Worm (Caenorhabditis elegans) whole organism, L4/young adult: ENCODE measurements around the gene metl-2.
A peak's percentile ranks its signal among the peaks of the same experiment; 100 is the strongest.
"Not testable (repeated sequence)": the region's sequence is repeated elsewhere in the genome, so short reads cannot be mapped to it uniquely, and the experiment has no call there.

Source experiments
- W03F9.2 ChIP-seq: fragments of 150-350 bp; optimal IDR thresholded peaks from 2 replicates; lab custom pipeline; 2014; ENCODE audit warnings: missing biosample characterization, missing genetic modification characterization
- dao-5 ChIP-seq: sonication (generic microtip); optimal IDR thresholded peaks from 2 replicates; lab custom pipeline; 2016; ENCODE audit warnings: missing genotype, missing genetic modification characterization, moderate library complexity, missing compliant biosample characterization
- him-1 ChIP-seq: sonication (generic microtip); optimal IDR thresholded peaks from 2 replicates; lab custom pipeline; 2016; ENCODE audit warnings: missing genotype, missing genetic modification reagents, missing genetic modification characterization, missing compliant biosample characterization

Gene metl-2

DNA sequence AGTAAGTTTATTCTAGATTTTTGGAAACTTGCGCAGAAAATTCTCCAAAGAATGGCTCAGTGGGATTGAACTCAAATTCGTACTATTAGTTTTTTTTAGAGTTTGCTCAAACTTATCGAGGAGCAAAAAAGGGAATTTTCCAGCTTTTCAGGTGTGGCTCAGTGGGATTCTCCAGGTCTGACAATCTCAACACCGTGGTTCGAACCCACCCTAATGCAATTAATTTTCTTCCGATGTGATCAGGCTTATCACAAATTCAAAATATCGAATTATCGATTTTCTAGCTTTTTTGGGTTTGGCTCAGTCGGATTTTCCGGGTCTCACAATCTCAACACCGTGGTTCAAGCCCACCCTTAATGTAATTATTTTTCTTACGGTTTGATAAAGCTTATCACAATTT is 3.3 kb upstream of the metl-2 start:
- no peak for TF ChIP-seq him-1
- TF ChIP-seq dao-5 = no peak
- no peak for TF ChIP-seq W03F9.2 (tag; lab: Kevin White, UChicago)

DNA sequence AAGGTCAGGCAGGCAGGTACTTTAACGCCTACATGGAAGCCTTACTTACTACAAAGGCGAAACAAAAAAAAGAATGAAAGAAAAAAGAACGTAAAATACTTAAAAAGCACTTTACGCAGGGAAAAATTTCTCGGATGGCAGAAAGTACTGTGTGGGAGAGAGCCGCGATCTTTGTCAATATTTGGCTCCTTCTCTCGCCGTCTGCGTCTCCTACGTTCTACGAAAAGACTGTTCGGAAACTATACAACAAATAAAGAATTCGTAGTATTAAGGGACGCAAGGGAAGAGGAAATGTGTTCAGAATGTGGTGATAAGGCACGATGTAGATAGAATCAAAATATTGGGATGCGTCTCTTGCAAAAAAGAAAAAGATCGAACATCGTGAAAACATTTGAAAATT is 2.6 kb upstream of the metl-2 start:
- TF ChIP-seq W03F9.2 (tag; lab: Kevin White, UChicago) (no peak), him-1 (no peak), dao-5 (no peak)

DNA sequence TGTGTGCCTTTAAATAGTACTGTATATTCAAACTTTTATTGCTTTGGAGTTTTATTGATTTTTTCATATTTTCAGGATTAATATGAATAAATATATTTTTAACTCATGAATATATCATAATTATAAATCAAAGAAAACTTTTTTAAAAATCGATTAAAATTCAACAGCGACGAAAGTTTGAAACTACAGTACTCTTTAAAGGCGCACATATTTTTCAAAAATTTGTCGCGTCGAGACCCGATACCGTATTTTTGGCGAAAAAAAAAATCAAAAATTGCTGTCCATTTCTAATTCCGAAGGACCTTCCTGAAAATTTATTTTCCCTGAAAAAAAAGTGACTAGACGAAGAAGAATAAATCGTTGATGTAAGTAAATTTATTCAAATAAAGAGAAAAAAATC is 1.4 kb upstream of the metl-2 start:
- TF ChIP-seq dao-5 = no peak
- TF ChIP-seq him-1 = no peak

DNA sequence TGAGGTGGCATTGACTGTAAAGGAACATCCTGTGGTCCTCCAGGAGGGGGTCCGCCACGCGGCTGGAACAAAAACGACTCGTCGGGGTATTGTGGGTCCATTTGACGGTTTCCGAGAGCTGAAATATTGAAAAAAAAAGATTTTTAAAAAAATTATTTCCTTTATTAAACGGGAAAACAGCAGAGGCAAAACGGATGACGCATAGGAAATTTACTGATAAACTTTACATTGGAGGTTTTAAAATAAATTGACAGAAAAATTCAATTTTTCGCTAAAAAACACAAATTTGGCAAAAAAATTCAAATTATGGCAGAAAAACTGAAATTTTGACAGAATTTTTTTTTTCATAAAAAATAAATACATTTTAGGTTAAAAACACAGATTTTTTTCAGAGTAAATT is 14.2 kb downstream of the metl-2 start, which contains the start of gene Y53F4B.5:
Y53F4B.5 (minus strand) TSS at position 101 of the 400 bp plus-strand sequence.
- TF ChIP-seq W03F9.2 (tag; lab: Kevin White, UChicago) (no peak), dao-5 (no peak), him-1 (no peak)

DNA sequence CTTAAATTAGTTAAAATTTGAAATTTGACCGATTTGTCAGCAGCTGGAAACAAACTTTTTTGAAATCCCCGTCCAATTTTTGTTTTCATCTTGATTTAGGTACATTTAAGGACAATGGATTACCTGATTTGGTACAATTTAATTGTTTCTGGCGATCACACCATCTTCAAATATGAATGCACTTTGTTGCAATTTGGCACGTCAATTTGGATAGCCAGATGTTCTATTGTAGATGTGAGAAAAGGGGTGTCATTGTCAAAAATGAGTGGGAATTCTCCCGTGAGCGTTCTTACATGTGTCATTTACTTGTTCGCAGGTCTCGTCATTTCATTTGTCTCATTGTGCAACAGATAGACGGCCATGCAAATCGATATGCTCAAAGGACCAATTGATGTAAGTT is 18.5 kb downstream of the metl-2 start, which contains the start of gene Y53F4B.43:
Y53F4B.43 (plus strand) TSS at position 301 of the 400 bp plus-strand sequence.
- TF ChIP-seq dao-5; him-1; W03F9.2 (tag; lab: Kevin White, UChicago): not testable (repeated sequence)

DNA sequence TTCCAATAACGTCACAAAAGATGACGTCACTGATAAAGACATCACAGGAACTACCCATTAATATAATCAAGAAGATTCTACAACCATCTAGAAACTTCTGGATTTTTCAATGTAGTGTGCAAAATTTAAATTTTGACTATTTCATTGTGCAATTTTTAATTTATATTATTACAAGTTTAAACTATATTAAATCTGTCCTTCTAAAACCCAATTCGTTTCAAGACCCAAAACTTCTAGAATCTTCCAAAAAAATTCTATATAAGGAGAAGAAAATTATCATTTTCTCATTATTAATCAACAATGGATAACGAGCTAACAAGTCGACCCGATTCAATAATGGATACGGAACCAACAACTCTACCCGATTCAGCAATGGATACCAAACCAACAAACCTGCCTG is 22.9 kb downstream of the metl-2 start, which contains the start of gene Y53F4B.7:
Y53F4B.7 (plus strand) TSS at position 301 of the 400 bp plus-strand sequence.
- TF ChIP-seq dao-5; him-1; W03F9.2 (tag; lab: Kevin White, UChicago): not testable (repeated sequence)

DNA sequence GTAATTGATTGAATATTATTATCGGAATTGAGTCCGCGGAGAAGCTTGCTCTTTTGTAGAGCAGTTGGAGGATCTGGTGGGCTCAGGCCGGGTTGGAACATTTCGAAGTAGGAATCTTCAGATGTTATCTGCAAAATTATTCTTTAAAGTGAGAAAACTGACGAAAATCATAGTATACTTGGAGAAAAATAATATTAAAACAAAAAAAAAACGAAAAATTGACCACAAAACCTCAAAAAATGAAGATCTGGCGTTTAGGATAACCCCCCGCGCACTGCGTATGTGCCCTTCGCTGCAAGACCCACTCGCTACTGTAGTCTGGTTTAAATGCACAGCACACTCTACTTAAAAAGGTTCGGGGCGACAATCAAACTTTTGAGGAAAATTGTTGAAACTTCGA is 33.7 kb downstream of the metl-2 start, which contains the start of gene Y53F4B.10:
Y53F4B.10 (minus strand) TSS at position 101 of the 400 bp plus-strand sequence.
- TF ChIP-seq dao-5 (no peak), W03F9.2 (tag; lab: Kevin White, UChicago) (no peak), him-1 (no peak)

DNA sequence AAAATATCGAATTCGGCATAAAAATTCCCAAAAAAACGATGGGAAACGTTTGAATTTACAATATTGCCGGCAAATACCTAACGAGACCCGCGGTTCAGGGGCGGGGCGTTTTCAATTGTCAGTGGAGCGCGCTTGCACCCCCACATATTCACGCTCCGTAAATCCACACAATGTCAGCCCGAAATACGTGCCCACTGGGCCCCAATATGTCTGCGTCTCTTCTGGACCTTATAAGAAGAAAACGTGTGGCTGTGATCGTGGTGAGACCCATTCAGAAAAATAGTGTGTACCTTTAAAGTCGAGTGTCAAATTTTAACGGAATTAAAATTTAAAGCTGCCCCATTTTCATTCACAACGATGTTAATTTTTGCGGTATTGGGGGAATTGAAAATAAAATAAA is 34.8 kb downstream of the metl-2 start:
- TF ChIP-seq him-1 (no peak), W03F9.2 (tag; lab: Kevin White, UChicago) (no peak), dao-5 (no peak)

DNA sequence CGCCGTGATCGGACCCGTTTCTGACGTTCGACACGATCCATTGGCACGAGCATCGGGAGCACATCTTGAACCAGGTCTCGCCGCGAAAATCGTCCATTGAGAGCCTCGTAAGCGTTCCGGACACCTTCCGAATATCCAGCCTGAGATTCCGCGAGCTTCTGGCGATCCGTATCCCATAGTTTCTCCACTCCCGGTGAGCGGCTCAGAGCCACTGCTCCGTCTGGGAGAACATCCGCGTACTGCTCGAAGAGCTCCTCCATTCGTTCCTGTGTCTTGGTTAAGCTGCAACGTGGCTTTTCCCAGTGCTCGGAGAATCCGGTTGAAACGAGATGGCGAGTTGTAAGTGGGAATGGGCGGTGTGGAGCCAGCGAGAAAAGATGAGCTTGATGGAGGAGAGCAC is 35.4 kb downstream of the metl-2 start:
- TF ChIP-seq dao-5 (no peak), W03F9.2 (tag; lab: Kevin White, UChicago) (no peak), him-1 (no peak)

DNA sequence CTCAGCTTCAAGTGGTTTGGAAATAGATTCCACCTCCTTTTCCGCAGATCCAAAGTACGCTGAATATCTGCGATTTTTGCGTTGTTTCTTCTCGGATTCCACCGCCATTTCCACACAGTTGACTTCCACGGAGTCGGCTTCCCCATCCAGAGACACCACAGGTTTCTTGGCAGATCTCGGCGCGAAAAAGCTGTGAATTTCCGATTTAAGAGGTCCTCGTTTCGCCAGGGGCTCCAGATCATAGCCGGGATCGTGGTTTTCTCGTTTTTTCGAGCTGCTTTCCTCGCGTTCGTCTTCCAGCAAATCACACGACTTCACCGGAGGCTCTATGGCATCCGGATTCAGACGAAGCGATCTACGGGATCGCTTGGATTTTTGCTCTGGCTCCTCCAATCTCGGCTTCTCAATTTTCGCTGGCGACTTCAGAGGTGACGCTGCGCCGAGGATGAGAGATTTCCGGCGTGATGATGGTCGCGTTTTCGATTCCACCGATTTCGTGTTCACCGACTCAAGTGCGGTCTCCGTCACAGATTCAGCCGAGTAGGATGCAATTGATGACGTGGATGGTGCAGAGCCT is 38.9 kb downstream of the metl-2 start:
- no peak for TF ChIP-seq him-1
- TF ChIP-seq dao-5 = no peak
- no peak for TF ChIP-seq W03F9.2 (tag; lab: Kevin White, UChicago)

DNA sequence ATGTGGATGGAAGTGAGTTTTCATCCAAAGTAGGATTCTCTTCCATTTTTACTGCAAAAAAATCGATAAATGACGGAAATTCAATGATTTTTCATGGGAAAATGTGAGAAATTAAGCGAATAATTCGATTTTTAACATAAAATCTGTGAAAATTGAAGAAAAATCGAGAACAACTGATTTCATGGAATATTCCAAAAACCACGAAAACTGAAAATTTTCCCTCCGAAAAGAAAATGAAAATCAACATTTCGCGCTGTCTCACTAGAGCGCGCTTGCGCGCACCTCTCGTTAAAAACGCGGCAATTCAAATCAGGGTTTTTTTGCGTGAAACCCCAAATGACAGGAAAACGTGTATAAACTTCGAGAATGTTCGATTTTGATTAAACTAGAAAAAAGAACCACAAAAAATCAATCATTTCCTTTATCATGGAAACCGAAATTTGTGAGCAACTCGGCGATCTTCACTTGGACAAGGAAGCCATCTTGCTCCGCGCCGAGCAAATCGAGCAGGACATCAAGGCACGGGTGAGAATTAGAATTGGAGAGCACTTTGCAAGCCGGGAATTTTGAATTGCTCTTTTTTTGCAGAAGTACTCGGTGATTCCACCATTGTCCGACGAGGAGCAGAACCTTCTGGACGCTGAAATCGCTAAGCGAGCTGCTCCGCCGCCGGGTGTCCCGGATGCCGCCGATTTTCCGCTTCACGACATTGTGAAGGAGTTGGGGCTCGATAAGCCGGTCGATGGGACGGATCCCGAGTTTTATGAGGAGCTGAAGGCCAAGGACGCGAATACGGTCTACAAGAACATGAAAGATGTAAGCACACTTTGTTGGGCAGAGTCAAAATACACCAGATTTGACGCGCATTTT is 40.9 kb downstream of the metl-2 start, which contains the start of the genes Y53F4B.9 and Y53F4B.11:
Y53F4B.9 (minus strand) TSS at position 51 of the 870 bp plus-strand sequence.
Y53F4B.11 (plus strand) TSS at position 383 of the 870 bp plus-strand sequence.
- peak; percentile 42 for TF ChIP-seq W03F9.2 (tag; lab: Kevin White, UChicago)
- TF ChIP-seq him-1 = no peak

DNA sequence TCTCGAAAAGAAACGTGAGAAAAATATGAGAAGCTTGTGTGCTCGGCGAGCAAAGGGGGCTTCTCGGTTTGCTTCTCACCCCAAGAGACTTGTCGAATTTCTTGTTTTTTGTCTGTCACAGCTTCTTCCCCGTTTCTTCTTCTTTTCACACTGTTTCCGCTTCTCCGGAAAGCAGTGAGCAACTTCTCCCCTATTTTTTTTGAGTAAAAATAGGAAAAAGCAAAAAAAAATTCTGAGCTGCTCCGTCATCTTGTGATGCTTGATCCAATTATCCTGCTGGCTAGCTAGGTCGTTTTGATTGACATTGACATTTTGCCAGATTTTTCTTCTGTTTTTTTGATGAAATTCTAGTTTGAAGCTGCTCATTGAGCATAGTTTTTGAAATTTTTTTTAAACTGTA is 44.7 kb downstream of the metl-2 start, which contains the start of gene Y53F4B.51:
Y53F4B.51 (minus strand) TSS at position 63 of the 400 bp plus-strand sequence.
- TF ChIP-seq him-1 (no peak), dao-5 (no peak), W03F9.2 (tag; lab: Kevin White, UChicago) (no peak)

DNA sequence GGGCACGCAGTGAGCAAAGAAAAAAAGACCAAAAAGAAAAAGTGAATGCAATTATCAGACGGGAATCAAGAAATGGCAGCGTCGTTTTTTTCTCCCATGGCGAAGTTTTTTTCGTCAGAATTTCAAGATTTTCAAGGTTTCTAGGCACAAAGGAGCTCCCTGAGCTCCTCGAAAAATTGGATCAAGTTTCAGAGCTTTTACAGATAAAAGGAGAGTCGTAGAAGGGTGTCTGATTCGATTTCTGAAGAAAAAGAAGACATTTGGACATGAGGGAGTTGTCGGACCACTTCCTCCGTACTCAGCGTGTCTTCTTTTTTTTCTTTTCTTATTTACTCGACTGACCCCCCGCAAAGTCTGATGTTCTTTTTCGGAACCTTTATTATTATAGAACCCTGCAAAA is 46.0 kb downstream of the metl-2 start:
- TF ChIP-seq dao-5 (no peak), him-1 (no peak), W03F9.2 (tag; lab: Kevin White, UChicago) (no peak)

DNA sequence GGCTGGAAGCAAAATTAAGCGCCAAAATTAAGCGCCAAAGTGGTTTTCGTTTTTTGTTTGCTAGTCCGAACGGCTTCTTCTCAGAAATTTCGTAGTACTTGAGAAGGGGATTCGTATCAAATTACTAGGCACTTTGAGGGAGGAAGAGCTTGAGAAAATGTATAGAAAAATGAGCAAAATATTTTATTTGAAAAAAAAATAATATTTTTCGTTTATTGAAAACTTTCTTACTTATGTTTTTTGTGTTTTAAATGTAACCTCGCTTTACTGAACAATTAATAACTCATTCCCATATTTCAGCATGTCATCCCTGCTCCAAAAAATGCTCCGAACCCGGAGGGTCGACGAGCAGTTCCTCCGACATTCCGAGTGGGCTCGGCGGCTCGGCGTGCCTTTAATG is 49.2 kb downstream of the metl-2 start, which contains the start of gene Y53F4B.12:
Y53F4B.12 (plus strand) TSS at position 301 of the 400 bp plus-strand sequence.
- TF ChIP-seq him-1 (no peak), W03F9.2 (tag; lab: Kevin White, UChicago) (no peak), dao-5 (no peak)
